Fruit fly (Drosophila melanogaster): ENCODE results near the gene Arl1.

Arl1 gene

DNA sequence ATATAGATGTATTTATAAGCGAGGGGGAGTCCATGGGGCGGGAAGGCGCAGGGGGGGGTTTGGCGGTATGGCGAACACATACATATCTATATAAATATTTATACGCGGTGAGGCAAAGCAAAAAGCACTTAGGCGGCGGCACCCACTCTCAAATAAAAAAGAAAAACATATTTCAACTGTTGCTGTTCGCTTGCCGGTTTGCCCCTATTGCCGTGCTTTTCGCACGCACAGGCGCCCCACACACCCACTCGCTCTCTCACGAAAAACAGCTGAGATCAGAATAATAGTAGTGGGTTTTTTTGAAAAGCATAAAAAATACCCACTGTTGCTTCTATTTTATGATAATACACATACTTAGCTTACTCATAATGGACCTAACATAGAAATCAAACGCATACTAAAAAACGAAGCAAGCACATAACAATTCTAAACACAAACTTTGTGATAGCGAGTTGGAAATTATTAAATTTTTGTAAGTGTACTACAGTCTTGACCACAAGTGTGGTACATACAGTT lies 18.3 kb downstream of the Arl1 start (continued):
- peak; percentile 36 for TF ChIP-seq CG4820 (GFP tag; optimal IDR thresholded peaks at IDR 0.05)
- peak; percentile 27 for TF ChIP-seq CG3407 (GFP tag; optimal IDR thresholded peaks at IDR 0.05)
- peak; percentile 86 for TF ChIP-seq CG34376 (GFP tag; optimal IDR thresholded peaks at IDR 0.05)
- peak in 1 of 2 experiments; percentile 77 for TF ChIP-seq Eip74EF (GFP tag; optimal IDR thresholded peaks at IDR 0.05)
- peak; percentile 74 for TF ChIP-seq CG14441 (GFP tag; IDR thresholded peaks at IDR 0.05)
- TF ChIP-seq Xbp1 (GFP tag; optimal IDR thresholded peaks at IDR 0.05) = peak; percentile 67
- TF ChIP-seq CG6683 (GFP tag; optimal IDR thresholded peaks at IDR 0.05) = peak; percentile 5
- TF ChIP-seq CG9437 (GFP tag; optimal IDR thresholded peaks at IDR 0.05) = peak; percentile 65
- TF ChIP-seq CG13296 (GFP tag; optimal IDR thresholded peaks at IDR 0.05) = peak; percentile 88
- TF ChIP-seq lmd (GFP tag; IDR thresholded peaks at IDR 0.05) = peak; percentile 82; the same call in 1 of the 2 replicates
- peak; percentile 14 for TF ChIP-seq emc (GFP tag; optimal IDR thresholded peaks at IDR 0.05)
- peak; percentile 87 for TF ChIP-seq PHDP (tag; optimal IDR thresholded peaks at IDR 0.05)
- peak; percentile 81 for TF ChIP-seq CG17385 (GFP tag; optimal IDR thresholded peaks at IDR 0.05)
- no peak for TF ChIP-seq CG15073 (GFP tag; optimal IDR thresholded peaks at IDR 0.05)
- TF ChIP-seq gfzf (GFP tag; optimal IDR thresholded peaks at IDR 0.05) = no peak
- no peak for TF ChIP-seq h (optimal IDR thresholded peaks at IDR 0.05)
- TF ChIP-seq Awh (GFP tag; IDR thresholded peaks at IDR 0.05) = no peak
- TF ChIP-seq Gug (GFP tag; IDR thresholded peaks at IDR 0.05) = peak; percentile 50; the same call in 2 of the 4 replicates
- peak; percentile 56 for TF ChIP-seq jumu (GFP tag; optimal IDR thresholded peaks at IDR 0.05)
- TF ChIP-seq Ptx1 (GFP tag; IDR thresholded peaks at IDR 0.05) = peak; percentile 76
- peak; percentile 62 for TF ChIP-seq CG31441 (GFP tag; IDR thresholded peaks at IDR 0.05)
- TF ChIP-seq CG2712 (tag; optimal IDR thresholded peaks at IDR 0.05) = peak; percentile 68
- peak; percentile 81 for TF ChIP-seq CG7556 (GFP tag; optimal IDR thresholded peaks at IDR 0.05)
- TF ChIP-seq CG12299 (tag; optimal IDR thresholded peaks at IDR 0.05) = peak; percentile 68
- TF ChIP-seq schlank (tag; optimal IDR thresholded peaks at IDR 0.05) = peak; percentile 79
- no peak for TF ChIP-seq lov (optimal IDR thresholded peaks at IDR 0.05)
- TF ChIP-seq lov (GFP tag; IDR thresholded peaks at IDR 0.05) = no peak
- peak; percentile 90 for TF ChIP-seq lab (GFP tag; optimal IDR thresholded peaks at IDR 0.05)
- TF ChIP-seq CG12236 (GFP tag; optimal IDR thresholded peaks at IDR 0.05) = peak; percentile 29
- TF ChIP-seq Oaz (GFP tag; IDR thresholded peaks at IDR 0.05) = peak; percentile 58
- TF ChIP-seq phol (tag; optimal IDR thresholded peaks at IDR 0.05) = peak; percentile 64
- TF ChIP-seq Chrac-16 (GFP tag; optimal IDR thresholded peaks at IDR 0.05) = peak; percentile 75
- peak; percentile 75 for TF ChIP-seq CG14014 (GFP tag; IDR thresholded peaks at IDR 0.05)
- peak; percentile 13 for TF ChIP-seq CG9876 (GFP tag; optimal IDR thresholded peaks at IDR 0.05)
- peak; percentile 85 for TF ChIP-seq luna (GFP tag; optimal IDR thresholded peaks at IDR 0.05)
- 0 out of 3 replicates have a peak, but pooled peaks have one; percentile 63 for TF ChIP-seq CG11093 (GFP tag; IDR thresholded peaks at IDR 0.05)
- TF ChIP-seq CG31388 (GFP tag; optimal IDR thresholded peaks at IDR 0.05) = no peak
- TF ChIP-seq Meics (GFP tag; optimal IDR thresholded peaks at IDR 0.05) = peak; percentile 84
- peak; percentile 40 for TF ChIP-seq ewg (GFP tag; optimal IDR thresholded peaks at IDR 0.05)
- no peak for TF ChIP-seq CG2199 (GFP tag; IDR thresholded peaks at IDR 0.05)
- peak; percentile 45 for TF ChIP-seq jing (GFP tag; optimal IDR thresholded peaks at IDR 0.05)
- no peak for TF ChIP-seq pita (GFP tag; optimal IDR thresholded peaks at IDR 0.05)
- TF ChIP-seq ind (GFP tag; optimal IDR thresholded peaks at IDR 0.05) = peak; percentile 79
- TF ChIP-seq CG7987 (GFP tag; optimal IDR thresholded peaks at IDR 0.05) = no peak
- peak; percentile 49; the same call in 1 of the 3 replicates for TF ChIP-seq zfh1 (GFP tag; IDR thresholded peaks at IDR 0.05)
- TF ChIP-seq Six4 (GFP tag; optimal IDR thresholded peaks at IDR 0.05) = no peak
- peak; percentile 48; the same call in 1 of the 3 replicates for TF ChIP-seq CG6175 (GFP tag; IDR thresholded peaks at IDR 0.05)
- peak; percentile 52 for TF ChIP-seq Blimp-1 (GFP tag; optimal IDR thresholded peaks at IDR 0.05)
- peak; percentile 96 for TF ChIP-seq CG10543 (GFP tag; optimal IDR thresholded peaks at IDR 0.05)
- TF ChIP-seq bsh (GFP tag; optimal IDR thresholded peaks at IDR 0.05) = peak in 1 of 2 experiments; percentile 35
- peak; percentile 42; the same call in 1 of the 2 replicates for TF ChIP-seq CG32767 (GFP tag; IDR thresholded peaks at IDR 0.05)
